Fruit fly (Drosophila melanogaster) whole organism, embryonic: ENCODE measurements around the gene Ugt301D1.
A peak's percentile ranks its signal among the peaks of the same experiment; 100 is the strongest.

Source experiments
- ATbp ChIP-seq: fragments of 200-800 bp; sonication (Bioruptor generic); optimal IDR thresholded peaks from 2 replicates; lab custom pipeline; 2017; ENCODE audit warnings: missing biosample characterization, mild to moderate bottlenecking, missing genetic modification characterization, missing genetic modification reagents
- Adf1 ChIP-seq: fragments of 200-800 bp; sonication (Bioruptor generic); IDR thresholded peaks from 2 replicates; pipeline ENCODE4 v1.3.6; 2022; ENCODE audit warnings: missing biosample characterization, missing genetic modification characterization
- Asciz ChIP-seq: fragments of 200-800 bp; sonication (Bioruptor generic); optimal IDR thresholded peaks from 2 replicates; lab custom pipeline; 2017; ENCODE audit warnings: missing biosample characterization, mild to moderate bottlenecking, missing genetic modification characterization, missing genetic modification reagents
- CG1529 ChIP-seq: fragments of 200-800 bp; sonication (Bioruptor generic); optimal IDR thresholded peaks from 3 replicates; lab custom pipeline; 2018; ENCODE audit warnings: missing biosample characterization, missing genetic modification characterization
- CG15514 ChIP-seq: fragments of 200-800 bp; sonication (Bioruptor generic); optimal IDR thresholded peaks from 3 replicates; lab custom pipeline; 2017; ENCODE audit warnings: missing biosample characterization, missing genetic modification characterization, mild to moderate bottlenecking, moderate library complexity, missing genetic modification reagents
- CG17385 ChIP-seq: fragments of 200-800 bp; sonication (Bioruptor generic); optimal IDR thresholded peaks from 3 replicates; lab custom pipeline; 2018; ENCODE audit warnings: missing biosample characterization, mild to moderate bottlenecking, missing genetic modification characterization
- CG17568 ChIP-seq: fragments of 200-800 bp; sonication (Bioruptor generic); optimal IDR thresholded peaks from 2 replicates; lab custom pipeline; 2018; ENCODE audit warnings: missing biosample characterization, mild to moderate bottlenecking, missing genetic modification characterization, moderate library complexity
- CG17612 ChIP-seq: fragments of 200-800 bp; sonication (Bioruptor generic); IDR thresholded peaks from 2 replicates; pipeline ENCODE4 v1.3.6; 2022; ENCODE audit warnings: missing biosample characterization, missing genetic modification characterization
- CG1832 ChIP-seq: fragments of 200-800 bp; sonication (Bioruptor generic); optimal IDR thresholded peaks from 2 replicates; lab custom pipeline; 2017; ENCODE audit warnings: missing biosample characterization, mild to moderate bottlenecking, missing genetic modification characterization, inconsistent platforms
- CG18599 ChIP-seq: fragments of 200-800 bp; sonication (Bioruptor generic); optimal IDR thresholded peaks from 3 replicates; lab custom pipeline; 2017; ENCODE audit warnings: missing biosample characterization, missing genetic modification characterization, mild to moderate bottlenecking, moderate library complexity, missing genetic modification reagents
- CG2199 ChIP-seq: fragments of 200-800 bp; sonication (Bioruptor generic); IDR thresholded peaks from 3 replicates; pipeline ENCODE4 v1.3.6; 2022; ENCODE audit warnings: missing biosample characterization, missing genetic modification characterization
- CG2712 ChIP-seq: fragments of 200-800 bp; optimal IDR thresholded peaks from 3 replicates; lab custom pipeline; 2019; ENCODE audit warnings: missing biosample characterization, mild to moderate bottlenecking, missing genetic modification characterization, moderate library complexity
- CG3281 ChIP-seq: fragments of 200-800 bp; sonication (Bioruptor generic); optimal IDR thresholded peaks from 3 replicates; lab custom pipeline; 2017; ENCODE audit warnings: missing biosample characterization, mild to moderate bottlenecking, missing genetic modification characterization
- CG34224 ChIP-seq: fragments of 200-800 bp; sonication (Bioruptor generic); IDR thresholded peaks from 3 replicates; pipeline ENCODE4 v1.3.6; 2022; ENCODE audit warnings: missing biosample characterization, missing genetic modification characterization; ENCODE audit not compliant: partially characterized antibody
- CG34422 ChIP-seq: fragments of 200-800 bp; sonication (Bioruptor generic); IDR thresholded peaks from 3 replicates; pipeline ENCODE4 v1.3.6; 2022; ENCODE audit warnings: missing biosample characterization, missing genetic modification characterization
- CG6813 ChIP-seq: fragments of 200-800 bp; sonication (Bioruptor generic); optimal IDR thresholded peaks from 2 replicates; lab custom pipeline; 2017; ENCODE audit warnings: missing biosample characterization, missing genetic modification characterization, mild to moderate bottlenecking, moderate library complexity, missing genetic modification reagents
- CG7928 ChIP-seq: fragments of 200-800 bp; sonication (Bioruptor generic); optimal IDR thresholded peaks from 2 replicates; lab custom pipeline; 2017; ENCODE audit warnings: missing biosample characterization, mild to moderate bottlenecking, missing genetic modification characterization
- Deaf1 ChIP-seq: fragments of 200-800 bp; optimal IDR thresholded peaks from 3 replicates; lab custom pipeline; 2019; ENCODE audit warnings: missing biosample characterization, mild to moderate bottlenecking, missing genetic modification characterization, moderate library complexity
- Drgx ChIP-seq: fragments of 200-800 bp; sonication (Bioruptor generic); IDR thresholded peaks from 2 replicates; pipeline ENCODE4 v1.3.6; 2022; ENCODE audit warnings: missing biosample characterization, missing genetic modification characterization
- HLH4C ChIP-seq: fragments of 200-800 bp; sonication (Bioruptor generic); IDR thresholded peaks from 3 replicates; pipeline ENCODE4 v1.3.6; 2022; ENCODE audit warnings: missing biosample characterization, missing genetic modification characterization; ENCODE audit not compliant: partially characterized antibody
- Hand ChIP-seq: fragments of 200-800 bp; sonication (Bioruptor generic); optimal IDR thresholded peaks from 2 replicates; lab custom pipeline; 2017; ENCODE audit warnings: mild to moderate bottlenecking, missing biosample characterization, missing genetic modification reagents, missing genetic modification characterization
- Hr78 ChIP-seq, 2 experiments: fragments of 200-800 bp in 1 of 2; fragments of >200 bp in 1 of 2; sonication (Bioruptor generic) in 1 of 2; optimal IDR thresholded peaks; 2 replicates each; lab custom pipeline; 2017 to 2019; ENCODE audit warnings: missing biosample characterization in 2 of 2, missing genetic modification characterization in 2 of 2, mild to moderate bottlenecking in 1 of 2, moderate library complexity in 1 of 2
- Mad ChIP-seq: fragments of 200-800 bp; sonication (Bioruptor generic); optimal IDR thresholded peaks from 2 replicates; lab custom pipeline; 2016; ENCODE audit warnings: missing biosample characterization, missing genetic modification characterization
- Med ChIP-seq: fragments of 200-800 bp; sonication (Bioruptor generic); peaks from one replicate; lab custom pipeline; 2016; ENCODE audit warnings: missing biosample characterization, missing genetic modification characterization, mild to moderate bottlenecking, inconsistent platforms, moderate library complexity
- Mes4 ChIP-seq: fragments of 200-800 bp; sonication (Bioruptor generic); optimal IDR thresholded peaks from 2 replicates; lab custom pipeline; 2016; ENCODE audit warnings: missing biosample characterization, missing genetic modification characterization
- NFAT ChIP-seq: fragments of 200-800 bp; sonication (Bioruptor generic); IDR thresholded peaks from 2 replicates; pipeline ENCODE4 v1.3.6; 2022; ENCODE audit warnings: missing biosample characterization, missing genetic modification characterization
- bsh ChIP-seq, 2 experiments: fragments of 200-800 bp; sonication (Bioruptor generic); optimal IDR thresholded peaks; 2 replicates each; lab custom pipeline; 2017 to 2018; ENCODE audit warnings: mild to moderate bottlenecking in 2 of 2, missing biosample characterization in 2 of 2, missing genetic modification characterization in 2 of 2, moderate library complexity in 1 of 2
- cg ChIP-seq: fragments of 200-800 bp; sonication (Bioruptor generic); optimal IDR thresholded peaks from 3 replicates; lab custom pipeline; 2019; ENCODE audit warnings: missing biosample characterization, mild to moderate bottlenecking, missing genetic modification characterization, moderate library complexity
- ci ChIP-seq: fragments of 200-800 bp; sonication (Bioruptor generic); IDR thresholded peaks from 3 replicates; pipeline ENCODE4 v1.3.6; 2022; ENCODE audit warnings: missing biosample characterization, missing genetic modification characterization
- crol ChIP-seq: fragments of 200-800 bp; sonication (Bioruptor generic); IDR thresholded peaks from 2 replicates; pipeline ENCODE4 v1.3.6; 2022; ENCODE audit warnings: missing biosample characterization, missing genetic modification characterization
- dimm ChIP-seq: fragments of 200-800 bp; sonication (Bioruptor generic); IDR thresholded peaks from 2 replicates; pipeline ENCODE4 v1.3.6; 2022; ENCODE audit warnings: missing biosample characterization, missing genetic modification characterization
- kah ChIP-seq: fragments of 200-800 bp; sonication (Bioruptor generic); optimal IDR thresholded peaks from 2 replicates; lab custom pipeline; 2018; ENCODE audit warnings: missing biosample characterization, mild to moderate bottlenecking, missing genetic modification characterization
- ken ChIP-seq: fragments of 200-800 bp; sonication (Bioruptor generic); IDR thresholded peaks from 3 replicates; pipeline ENCODE4 v1.3.6; 2022; ENCODE audit warnings: missing biosample characterization, missing genetic modification characterization
- lab ChIP-seq: fragments of 200-800 bp; sonication (Bioruptor generic); optimal IDR thresholded peaks from 3 replicates; lab custom pipeline; 2017; ENCODE audit warnings: missing biosample characterization, missing genetic modification characterization, mild to moderate bottlenecking, moderate library complexity, missing genetic modification reagents
- lilli ChIP-seq: fragments of 200-800 bp; sonication (Bioruptor generic); optimal IDR thresholded peaks from 3 replicates; lab custom pipeline; 2016; ENCODE audit warnings: missing biosample characterization, missing genetic modification characterization
- nau ChIP-seq: fragments of 200-800 bp; sonication (Bioruptor generic); optimal IDR thresholded peaks from 3 replicates; lab custom pipeline; 2017; ENCODE audit warnings: missing biosample characterization, mild to moderate bottlenecking, missing genetic modification characterization, missing genetic modification reagents
- nom ChIP-seq: fragments of 200-800 bp; sonication (Bioruptor generic); optimal IDR thresholded peaks from 2 replicates; lab custom pipeline; 2017; ENCODE audit warnings: missing biosample characterization, missing genetic modification characterization, mild to moderate bottlenecking, moderate library complexity, missing genetic modification reagents
- otp ChIP-seq: fragments of 200-800 bp; sonication (Bioruptor generic); IDR thresholded peaks from 3 replicates; pipeline ENCODE4, ENCODE4 v1.3.6; 2022; ENCODE audit warnings: missing biosample characterization, missing genetic modification characterization
- pnt ChIP-seq: fragments of 200-800 bp; sonication (Bioruptor generic); optimal IDR thresholded peaks from 3 replicates; lab custom pipeline; 2016; ENCODE audit warnings: missing biosample characterization, missing genetic modification characterization
- repo ChIP-seq: fragments of 200-800 bp; sonication (Bioruptor generic); optimal IDR thresholded peaks from 2 replicates; lab custom pipeline; 2016; ENCODE audit warnings: missing biosample characterization, missing genetic modification characterization
- sens ChIP-seq: fragments of 200-800 bp; sonication (Bioruptor generic); peaks from one replicate; lab custom pipeline; 2016; ENCODE audit warnings: missing biosample characterization, missing genetic modification characterization
- usp ChIP-seq: fragments of >200 bp; optimal IDR thresholded peaks from 2 replicates; lab custom pipeline; 2017; ENCODE audit warnings: missing biosample characterization, missing genetic modification characterization
- wdn ChIP-seq: fragments of 200-800 bp; sonication (Bioruptor generic); IDR thresholded peaks from 2 replicates; pipeline ENCODE4 v1.3.6; 2022; ENCODE audit warnings: missing biosample characterization, missing genetic modification characterization
- zen ChIP-seq: fragments of 200-800 bp; sonication (Bioruptor generic); optimal IDR thresholded peaks from 3 replicates; lab custom pipeline; 2018; ENCODE audit warnings: missing biosample characterization, mild to moderate bottlenecking, missing genetic modification characterization, moderate library complexity
- zfh1 ChIP-seq: fragments of 200-800 bp; sonication (Bioruptor generic); IDR thresholded peaks from 3 replicates; pipeline ENCODE4 v1.3.6; 2022; ENCODE audit warnings: missing biosample characterization, missing genetic modification characterization

The Ugt301D1 gene

DNA sequence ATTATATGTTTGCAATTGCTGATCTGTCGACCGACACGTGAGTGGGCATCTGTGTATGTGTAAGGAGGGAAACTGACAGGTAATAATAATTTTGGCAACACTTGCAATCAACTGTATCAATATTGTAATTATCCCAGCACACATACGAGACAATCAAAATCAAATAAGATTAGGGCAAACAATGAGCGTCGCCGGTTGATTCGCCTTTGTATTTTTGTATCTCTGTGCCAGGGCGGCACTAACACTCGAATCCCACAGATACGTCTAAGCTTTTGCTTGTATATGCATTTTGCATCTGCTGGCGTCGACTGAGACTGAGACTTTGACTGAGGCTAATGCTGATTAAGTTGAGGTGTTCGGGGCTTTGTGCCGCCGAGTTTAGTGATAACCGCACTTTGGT, at the start of gene Ugt301D1:
Gene Ugt301D1, plus strand, starts transcription at position 380 of the 400 bp plus-strand sequence.
- TF ChIP-seq zen (tag; lab: Kevin White, UChicago) (no peak), otp (no peak), HLH4C (GFP tag; lab: Robert Waterston, UW) (no peak), CG6813 (GFP tag; lab: Kevin White, UChicago) (peak; percentile 16), bsh (GFP tag; optimal IDR thresholded peaks at IDR 0.05; lab: Kevin White, UChicago) (no peak), CG17385 (GFP tag; lab: Kevin White, UChicago) (no peak), ATbp (peak; percentile 6), nau (GFP tag; lab: Kevin White, UChicago) (peak; percentile 20), lilli (GFP tag; lab: Kevin White, UChicago) (no peak), Adf1 (peak; percentile 15; the same call in 1 of the 2 replicates), ci (GFP tag; lab: Robert Waterston, UW) (0 out of 3 replicates have a peak, but pooled peaks have one; percentile 33), CG1529 (GFP tag; lab: Kevin White, UChicago) (no peak), lab (peak; percentile 51), Asciz (GFP tag; lab: Kevin White, UChicago) (peak; percentile 7), Hr78 (GFP tag; optimal IDR thresholded peaks at IDR 0.05; lab: Kevin White, UChicago) (no peak), CG34422 (GFP tag; lab: Robert Waterston, UW) (no peak), CG7928 (no peak), repo (no peak), usp (GFP tag; lab: Kevin White, UChicago) (no peak), Mes4 (GFP tag; lab: Kevin White, UChicago) (no peak), CG18599 (peak; percentile 39), NFAT (GFP tag; lab: Robert Waterston, UW) (no peak), sens (GFP tag; lab: Kevin White, UChicago) (peak; percentile 47), CG3281 (GFP tag; lab: Kevin White, UChicago) (peak; percentile 31), Hand (GFP tag; lab: Kevin White, UChicago) (no peak), CG34224 (GFP tag; lab: Robert Waterston, UW) (no peak), Med (GFP tag; lab: Kevin White, UChicago) (peak; percentile 59), CG15514 (peak; percentile 28)

DNA sequence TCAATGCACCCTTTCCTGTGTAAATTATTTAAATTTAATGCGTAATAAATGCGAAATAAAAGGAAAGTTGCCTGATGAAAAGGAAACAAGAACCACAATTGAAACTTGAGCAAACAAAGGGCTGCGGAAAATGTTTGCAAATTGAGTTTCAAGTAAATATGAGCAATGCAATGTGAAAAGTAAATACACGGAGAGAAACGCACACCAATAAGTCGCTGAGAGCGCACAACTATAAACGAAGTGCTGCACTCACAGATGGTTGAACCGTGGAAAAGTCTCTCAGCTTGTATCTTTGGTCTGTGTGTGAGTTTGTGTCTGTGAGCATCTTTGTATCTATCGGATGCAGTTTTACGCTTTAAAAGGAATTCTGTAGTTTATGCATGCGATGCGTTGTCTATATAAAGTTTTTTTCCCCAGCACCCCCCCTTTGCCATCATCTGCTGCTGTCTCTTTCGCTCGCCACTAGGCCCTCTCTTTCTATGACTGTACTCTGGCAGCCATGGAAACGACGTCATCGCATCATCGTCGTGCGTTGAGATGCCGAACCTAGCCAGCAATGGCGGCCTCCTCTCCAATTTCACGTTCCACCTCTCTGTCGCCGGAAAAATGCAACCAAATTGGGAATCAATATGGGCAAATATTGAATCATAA, 49.5 kb upstream of the Ugt301D1 start:
- TF ChIP-seq wdn (GFP tag; lab: Robert Waterston, UW) (no peak), Deaf1 (tag; lab: Kevin White, UChicago) (peak; percentile 67), zfh1 (GFP tag; lab: Robert Waterston, UW) (no peak), CG17568 (GFP tag; lab: Kevin White, UChicago) (no peak), otp (no peak), pnt (GFP tag; lab: Kevin White, UChicago) (no peak), crol (GFP tag; lab: Robert Waterston, UW) (peak; percentile 67), CG1832 (GFP tag; lab: Kevin White, UChicago) (peak; percentile 17), sens (GFP tag; lab: Kevin White, UChicago) (peak; percentile 51), ken (GFP tag; lab: Robert Waterston, UW) (0 out of 3 replicates have a peak, but pooled peaks have one; percentile 8), kah (GFP tag; lab: Kevin White, UChicago) (no peak), Mad (GFP tag; lab: Kevin White, UChicago) (no peak), Med (GFP tag; lab: Kevin White, UChicago) (peak; percentile 46), dimm (GFP tag; lab: Robert Waterston, UW) (no peak), Drgx (GFP tag; lab: Robert Waterston, UW) (peak; percentile 76), cg (GFP tag; lab: Kevin White, UChicago) (peak; percentile 48), CG17612 (GFP tag; lab: Robert Waterston, UW) (no peak), CG2712 (no peak), nom (GFP tag; lab: Kevin White, UChicago) (peak; percentile 61), CG2199 (peak; percentile 76; the same call in 1 of the 3 replicates)
